Fruit fly (Drosophila melanogaster) whole organism, wandering third instar larva: Measurements from ENCODE around the gene Ugt307A1.

Source experiments
- Abd-B ChIP-seq: fragments of >200 bp; optimal IDR thresholded peaks from 2 replicates; lab custom pipeline; 2017; ENCODE audit warnings: missing biosample characterization, missing genetic modification characterization
- CrebA ChIP-seq: fragments of 200-800 bp; sonication (Bioruptor generic); optimal IDR thresholded peaks from 2 replicates; lab custom pipeline; 2016; ENCODE audit warnings: missing biosample characterization, mild to moderate bottlenecking, missing genetic modification characterization, borderline replicate concordance
- OdsH ChIP-seq: fragments of 200-800 bp; sonication (Bioruptor generic); optimal IDR thresholded peaks from 2 replicates; lab custom pipeline; 2016; ENCODE audit warnings: missing biosample characterization, mild to moderate bottlenecking, missing genetic modification characterization
- Rel ChIP-seq, 2 experiments: fragments of 200-800 bp; sonication (Bioruptor generic) in 1 of 2; optimal IDR thresholded peaks; 2 replicates in 1 of 2; 3 replicates in 1 of 2; lab custom pipeline; 2016 to 2019; ENCODE audit warnings: mild to moderate bottlenecking in 2 of 2, missing biosample characterization in 2 of 2, missing genetic modification characterization in 2 of 2, moderate library complexity in 1 of 2
- br ChIP-seq: fragments of 200-800 bp; sonication (Bioruptor generic); optimal IDR thresholded peaks from 2 replicates; lab custom pipeline; 2016; ENCODE audit warnings: missing biosample characterization, missing genetic modification characterization
- h ChIP-seq: fragments of 200-800 bp; sonication (Bioruptor generic); optimal IDR thresholded peaks from 3 replicates; lab custom pipeline; 2016; ENCODE audit warnings: missing biosample characterization, mild to moderate bottlenecking, missing genetic modification characterization

DNA sequence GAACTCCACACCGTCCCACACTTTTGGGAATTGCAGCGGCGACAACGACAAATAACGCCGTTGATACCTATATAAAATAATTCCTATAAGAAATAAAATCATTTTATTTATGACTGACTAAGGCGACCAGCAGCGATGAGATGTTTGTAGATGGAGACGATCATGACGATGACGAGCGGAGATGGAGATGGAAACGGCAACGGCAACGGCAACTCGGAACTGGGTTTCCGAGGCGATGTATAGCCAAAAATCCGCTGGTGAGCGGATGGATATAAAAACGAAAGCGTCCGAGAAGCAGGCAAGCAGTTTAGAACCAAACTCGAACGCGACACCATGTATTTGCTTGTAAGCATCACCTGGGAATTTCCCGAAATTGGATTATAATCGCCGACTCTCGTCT, 46.4 kb upstream of the Ugt307A1 start, which contains the start of gene Pcp:
- TF ChIP-seq Rel (GFP tag; optimal IDR thresholded peaks at IDR 0.05; lab: Kevin White, UChicago) (no peak), Rel (tag; optimal IDR thresholded peaks at IDR 0.05; lab: Kevin White, UChicago) (peak; percentile 62), Abd-B (GFP tag; lab: Kevin White, UChicago) (no peak), br (GFP tag; lab: Kevin White, UChicago) (no peak), CrebA (no peak), h (GFP tag; lab: Kevin White, UChicago) (no peak), OdsH (GFP tag; lab: Kevin White, UChicago) (no peak)
